Worm (Caenorhabditis elegans): ENCODE data around the gene tbx-35.

Gene tbx-35

ce11 chrII:5561392-5561791, 36.2 kb upstream of the tbx-35 start, which contains the start of gene C17C3.3:
TSS of gene C17C3.3 (plus strand) at chrII:5561737.
- TF ChIP-seq flh-1 (GFP tag; optimal IDR thresholded peaks at IDR 0.05) (no peak), lin-32 (GFP tag; optimal IDR thresholded peaks at IDR 0.05) (no peak), lin-13 (tag; optimal IDR thresholded peaks at IDR 0.05) (no peak), nhr-2 (tag; optimal IDR thresholded peaks at IDR 0.05) (no peak)

ce11 chrII:5557134-5557533, 31.9 kb upstream of the tbx-35 start:
- TF ChIP-seq cnd-1 (tag; optimal IDR thresholded peaks at IDR 0.05) (no peak), tbx-8 (GFP tag; optimal IDR thresholded peaks at IDR 0.05) (no peak), hlh-1 (tag; optimal IDR thresholded peaks at IDR 0.05) (no peak), lin-13 (tag; optimal IDR thresholded peaks at IDR 0.05) (no peak), sptf-1 (tag; optimal IDR thresholded peaks at IDR 0.05) (no peak), ham-2 (GFP tag; optimal IDR thresholded peaks at IDR 0.05) (no peak), nhr-237 (tag; optimal IDR thresholded peaks at IDR 0.05) (no peak), ceh-83 (GFP tag; optimal IDR thresholded peaks at IDR 0.05) (no peak), mls-2 (tag; optimal IDR thresholded peaks at IDR 0.05) (no peak), sem-2 (GFP tag; optimal IDR thresholded peaks at IDR 0.05) (no peak), unc-62 (GFP tag; optimal IDR thresholded peaks at IDR 0.05) (no peak), mep-1 (tag; optimal IDR thresholded peaks at IDR 0.05) (no peak), unc-120 (tag; optimal IDR thresholded peaks at IDR 0.05; ENCODE audit: poor library complexity, severe bottlenecking) (no peak), mab-5 (tag; optimal IDR thresholded peaks at IDR 0.05) (no peak), ceh-43 (GFP tag; optimal IDR thresholded peaks at IDR 0.05) (no peak)

ce11 chrII:5556431-5556830, 31.2 kb upstream of the tbx-35 start, which contains the start of gene ins-11:
TSS of gene ins-11 (plus strand) at chrII:5556731.
- TF ChIP-seq ztf-11 (tag; optimal IDR thresholded peaks at IDR 0.05), result no peak
- no peak for TF ChIP-seq bed-3 (GFP tag; optimal IDR thresholded peaks at IDR 0.05)
- TF ChIP-seq ceh-43 (GFP tag; optimal IDR thresholded peaks at IDR 0.05), result no peak
- no peak for TF ChIP-seq nhr-12 (tag; optimal IDR thresholded peaks at IDR 0.05)
- no peak for TF ChIP-seq zip-8 (tag; optimal IDR thresholded peaks at IDR 0.05)
- TF ChIP-seq lin-13 (tag; optimal IDR thresholded peaks at IDR 0.05), result no peak
- TF ChIP-seq mab-5 (tag; optimal IDR thresholded peaks at IDR 0.05), result no peak
- no peak for TF ChIP-seq ceh-83 (GFP tag; optimal IDR thresholded peaks at IDR 0.05)
- no peak for TF ChIP-seq unc-120 (tag; optimal IDR thresholded peaks at IDR 0.05; ENCODE audit: poor library complexity, severe bottlenecking)
- TF ChIP-seq lsy-2 (tag; optimal IDR thresholded peaks at IDR 0.05), result no peak
- TF ChIP-seq nhr-76 (tag; optimal IDR thresholded peaks at IDR 0.05), result no peak

- no peak for TF ChIP-seq snpc-4 (tag; optimal IDR thresholded peaks at IDR 0.05)
- no peak for TF ChIP-seq zip-8 (tag; optimal IDR thresholded peaks at IDR 0.05)
- TF ChIP-seq ceh-43 (GFP tag; optimal IDR thresholded peaks at IDR 0.05), result no peak
- no peak for TF ChIP-seq sptf-1 (tag; optimal IDR thresholded peaks at IDR 0.05)
- TF ChIP-seq unc-120 (tag; optimal IDR thresholded peaks at IDR 0.05; ENCODE audit: poor library complexity, severe bottlenecking), result no peak
- no peak for TF ChIP-seq ces-1 (GFP tag; optimal IDR thresholded peaks at IDR 0.05)
- TF ChIP-seq ztf-11 (tag; optimal IDR thresholded peaks at IDR 0.05), result no peak
- TF ChIP-seq hlh-1 (tag; optimal IDR thresholded peaks at IDR 0.05), result no peak
- no peak for TF ChIP-seq unc-39 (tag; optimal IDR thresholded peaks at IDR 0.05)
- TF ChIP-seq mep-1 (tag; optimal IDR thresholded peaks at IDR 0.05), result no peak
- no peak for TF ChIP-seq cnd-1 (tag; optimal IDR thresholded peaks at IDR 0.05)
- TF ChIP-seq elt-3 (tag; optimal IDR thresholded peaks at IDR 0.05), result no peak
- TF ChIP-seq pha-4 (tag; optimal IDR thresholded peaks at IDR 0.05), result no peak
- no peak for TF ChIP-seq mab-5 (tag; optimal IDR thresholded peaks at IDR 0.05)
Measured at ce11 chrII:5555522-5555921, 30.3 kb upstream of the tbx-35 start.

- TF ChIP-seq mls-2 (tag; optimal IDR thresholded peaks at IDR 0.05), result no peak
- no peak for TF ChIP-seq unc-39 (tag; optimal IDR thresholded peaks at IDR 0.05)
- no peak for TF ChIP-seq mab-5 (tag; optimal IDR thresholded peaks at IDR 0.05)
- TF ChIP-seq lsy-2 (tag; optimal IDR thresholded peaks at IDR 0.05), result no peak
- TF ChIP-seq lin-13 (tag; optimal IDR thresholded peaks at IDR 0.05), result no peak
- TF ChIP-seq sem-2 (GFP tag; optimal IDR thresholded peaks at IDR 0.05), result no peak
- no peak for TF ChIP-seq lin-32 (GFP tag; optimal IDR thresholded peaks at IDR 0.05)
- TF ChIP-seq unc-120 (tag; optimal IDR thresholded peaks at IDR 0.05; ENCODE audit: poor library complexity, severe bottlenecking), result no peak
- TF ChIP-seq sptf-1 (tag; optimal IDR thresholded peaks at IDR 0.05), result no peak
- no peak for TF ChIP-seq bed-3 (GFP tag; optimal IDR thresholded peaks at IDR 0.05)
- no peak for TF ChIP-seq ham-2 (GFP tag; optimal IDR thresholded peaks at IDR 0.05)
- no peak for TF ChIP-seq ces-1 (GFP tag; optimal IDR thresholded peaks at IDR 0.05)
- TF ChIP-seq M03D4.4 (tag; optimal IDR thresholded peaks at IDR 0.05), result no peak
- TF ChIP-seq ceh-43 (GFP tag; optimal IDR thresholded peaks at IDR 0.05), result no peak
Measured at ce11 chrII:5554788-5555187, 29.6 kb upstream of the tbx-35 start.

All from whole organism, mixed stage, embryonic.